Fruit fly (Drosophila melanogaster) S2 (cell line): ENCODE data around the gene bam.

Experiments used
- CG8478 ChIP-seq: fragments of >200 bp; optimal IDR thresholded peaks from 2 replicates; lab custom pipeline; 2018
- CTCF ChIP-seq, 2 experiments: fragments of >200 bp; optimal IDR thresholded peaks; 2 replicates each; lab custom pipeline; 2018

DNA sequence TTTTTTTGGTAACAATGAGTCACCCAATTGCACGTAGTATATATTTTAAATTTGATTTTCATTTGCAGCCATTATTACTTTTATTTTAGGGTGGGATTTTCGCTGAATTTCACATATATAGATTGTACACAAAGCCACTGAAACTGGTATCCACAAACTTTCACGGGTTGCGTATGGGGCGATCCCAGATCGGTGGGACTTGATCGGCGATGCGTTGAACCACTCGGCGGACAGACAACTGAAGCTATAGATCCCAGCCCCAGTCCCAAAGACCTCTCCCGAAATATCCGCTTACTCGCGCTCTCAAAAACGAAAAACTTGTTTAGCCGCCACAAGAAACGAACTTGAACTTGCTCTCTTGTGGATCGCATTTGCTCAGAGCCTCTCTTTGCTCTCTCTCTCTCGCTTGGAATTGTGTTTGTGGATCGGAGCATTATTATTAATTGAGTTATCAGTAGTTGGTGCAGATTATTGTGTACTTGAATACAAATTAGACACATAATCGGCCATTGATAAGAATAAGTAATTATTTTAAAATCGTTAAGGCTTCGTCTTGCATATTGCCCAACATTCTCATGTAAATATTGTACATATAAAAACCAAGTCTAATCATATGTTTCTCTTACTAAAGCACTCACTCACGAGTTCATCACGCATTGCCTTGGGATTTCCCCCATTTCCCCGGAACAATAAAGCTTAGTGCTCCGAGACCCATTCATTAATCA, 36.7 kb downstream of the bam start, which contains the start of gene Cad96Ca:
- no peak for TF ChIP-seq CTCF (optimal IDR thresholded peaks at IDR 0.05; lab: Kevin White, UChicago)
- no peak for TF ChIP-seq CG8478 (lab: Kevin White, UChicago)
